Fruit fly (Drosophila melanogaster): ENCODE results near the gene bam.
A peak's percentile ranks its signal among the peaks of the same experiment; 100 is the strongest.

Gene bam

dm6 chr3R:25241507-25242070, 3.3 kb downstream of the bam start, which contains the start of gene CG11854:
TSS of gene CG11854 (plus strand) at chr3R:25242020.
- no peak for TF ChIP-seq exex (tag; optimal IDR thresholded peaks at IDR 0.05)
- no peak for TF ChIP-seq CG17361 (GFP tag; IDR thresholded peaks at IDR 0.05)
- TF ChIP-seq ham (GFP tag; IDR thresholded peaks at IDR 0.05): no peak
- TF ChIP-seq fd96Cb (tag; optimal IDR thresholded peaks at IDR 0.05): no peak
- no peak for TF ChIP-seq CG8478 (optimal IDR thresholded peaks at IDR 0.05)
- no peak for TF ChIP-seq CG10462 (GFP tag; optimal IDR thresholded peaks at IDR 0.05)
- no peak for TF ChIP-seq cwo (GFP tag; optimal IDR thresholded peaks at IDR 0.05)
- TF ChIP-seq CG30020 (tag; optimal IDR thresholded peaks at IDR 0.05): no peak
- no peak for TF ChIP-seq mld (GFP tag; IDR thresholded peaks at IDR 0.05; ENCODE audit: partially characterized antibody)
- no peak for TF ChIP-seq zf30C (GFP tag; optimal IDR thresholded peaks at IDR 0.05)
- no peak for TF ChIP-seq aop (GFP tag; IDR thresholded peaks at IDR 0.05)
- TF ChIP-seq CG34376 (GFP tag; optimal IDR thresholded peaks at IDR 0.05): no peak
- TF ChIP-seq stc (GFP tag; IDR thresholded peaks at IDR 0.05): no peak
- no peak for TF ChIP-seq Mrtf (GFP tag; IDR thresholded peaks at IDR 0.05)
- no peak for TF ChIP-seq GATAe (GFP tag; conservative IDR thresholded peaks at IDR 0.05)
- TF ChIP-seq pfk (GFP tag; optimal IDR thresholded peaks at IDR 0.05): no peak

dm6 chr3R:25239880-25240279, 5.0 kb downstream of the bam start, which contains the start of gene to:
TSS of gene to (plus strand) at chr3R:25240180.
- no peak for TF ChIP-seq Optix (GFP tag; IDR thresholded peaks at IDR 0.05)
- TF ChIP-seq CG3847 (GFP tag; IDR thresholded peaks at IDR 0.05): no peak
- no peak for TF ChIP-seq tap (tag; optimal IDR thresholded peaks at IDR 0.05)
- no peak for TF ChIP-seq pita (GFP tag; optimal IDR thresholded peaks at IDR 0.05)
- TF ChIP-seq grau (tag; optimal IDR thresholded peaks at IDR 0.05): no peak
- TF ChIP-seq gro (GFP tag; optimal IDR thresholded peaks at IDR 0.05): no peak
- TF ChIP-seq CG6654 (GFP tag; optimal IDR thresholded peaks at IDR 0.05): no peak
- TF ChIP-seq CG15696 (tag; optimal IDR thresholded peaks at IDR 0.05): no peak

dm6 chr3R:25238771-25239700, 5.9 kb downstream of the bam start:
- no peak for TF ChIP-seq Bteb2 (GFP tag; optimal IDR thresholded peaks at IDR 0.05)
- TF ChIP-seq Fer3 (tag; optimal IDR thresholded peaks at IDR 0.05): no peak
- 0 out of 2 replicates have a peak, but pooled peaks have one; percentile 11 for TF ChIP-seq Atf6 (GFP tag; IDR thresholded peaks at IDR 0.05)
- TF ChIP-seq chinmo (GFP tag; IDR thresholded peaks at IDR 0.05; ENCODE audit: partially characterized antibody): 0 out of 4 replicates have a peak, but pooled peaks have one; percentile 44
- peak in 1 of 2 experiments; percentile 10 for TF ChIP-seq Eip74EF (GFP tag; optimal IDR thresholded peaks at IDR 0.05)
- peak; percentile 46 for TF ChIP-seq nom (GFP tag; optimal IDR thresholded peaks at IDR 0.05)
- peak; percentile 64 for TF ChIP-seq cwo (GFP tag; optimal IDR thresholded peaks at IDR 0.05)
- peak; percentile 84 for TF ChIP-seq sug (tag; optimal IDR thresholded peaks at IDR 0.05)

dm6 chr3R:25237314-25237713, 7.6 kb downstream of the bam start, which contains the start of gene Jhbp7:
TSS of gene Jhbp7 (plus strand) at chr3R:25237614.
- no peak for TF ChIP-seq CG10959 (GFP tag; IDR thresholded peaks at IDR 0.05)
- TF ChIP-seq CG8478 (optimal IDR thresholded peaks at IDR 0.05): no peak
- TF ChIP-seq nom (GFP tag; optimal IDR thresholded peaks at IDR 0.05): peak; percentile 34
- no peak for TF ChIP-seq CG6683 (GFP tag; optimal IDR thresholded peaks at IDR 0.05)
- peak; percentile 64 for TF ChIP-seq CG4360 (GFP tag; IDR thresholded peaks at IDR 0.05)
